Fruit fly (Drosophila melanogaster) whole organism: ENCODE results near the gene CG33108.

Experiments used
- EcR ChIP-seq, 2 experiments: fragments of >200 bp; optimal IDR thresholded peaks; 2 replicates each; lab custom pipeline; 2017; ENCODE audit warnings: missing biosample characterization in 2 of 2, missing genetic modification characterization in 2 of 2, missing genetic modification reagents in 2 of 2
- usp ChIP-seq: fragments of >200 bp; optimal IDR thresholded peaks from 2 replicates; lab custom pipeline; 2017; ENCODE audit warnings: missing biosample characterization, missing genetic modification characterization, mixed read lengths

- TF ChIP-seq usp (GFP tag; lab: Kevin White, UChicago) (no peak), EcR (GFP tag; optimal IDR thresholded peaks at IDR 0.05; lab: Kevin White, UChicago) (no peak)
These were observed 24.3 kb upstream of the CG33108 start for dm6 chr3R:23971208-23971607.
